Worm (Caenorhabditis elegans) whole organism, mixed stage, embryonic: ENCODE data around the gene ugt-37.

Experiments
- ces-1 ChIP-seq: fragments of 150-350 bp; optimal IDR thresholded peaks from 2 replicates; lab custom pipeline; 2014; ENCODE audit warnings: missing biosample characterization, missing genetic modification reagents, missing genetic modification characterization
- flh-1 ChIP-seq: fragments of 200-800 bp; sonication (Bioruptor generic); optimal IDR thresholded peaks from 2 replicates; lab custom pipeline; 2018; ENCODE audit warnings: mild to moderate bottlenecking, missing genetic modification characterization, moderate library complexity, missing compliant biosample characterization
- lin-13 ChIP-seq: fragments of 150-350 bp; optimal IDR thresholded peaks from 2 replicates; lab custom pipeline; 2014; ENCODE audit warnings: missing biosample characterization, missing genetic modification characterization
- lsy-2 ChIP-seq: fragments of 150-350 bp; optimal IDR thresholded peaks from 2 replicates; lab custom pipeline; 2014; ENCODE audit warnings: missing biosample characterization, missing genetic modification characterization
- mab-5 ChIP-seq: fragments of 150-350 bp; optimal IDR thresholded peaks from 2 replicates; lab custom pipeline; 2014; ENCODE audit warnings: missing biosample characterization, missing genetic modification characterization
- nhr-2 ChIP-seq: fragments of 150-350 bp; optimal IDR thresholded peaks from 2 replicates; lab custom pipeline; 2014; ENCODE audit warnings: missing biosample characterization, missing genetic modification characterization
- nhr-237 ChIP-seq: fragments of 150-350 bp; optimal IDR thresholded peaks from 2 replicates; lab custom pipeline; 2014; ENCODE audit warnings: missing biosample characterization, missing genetic modification characterization
- nhr-28 ChIP-seq: fragments of 150-350 bp; optimal IDR thresholded peaks from 2 replicates; lab custom pipeline; 2014; ENCODE audit warnings: missing biosample characterization, missing genetic modification characterization
- pha-4 ChIP-seq: fragments of 150-350 bp; optimal IDR thresholded peaks from 2 replicates; lab custom pipeline; 2018; ENCODE audit warnings: missing biosample characterization, missing genetic modification reagents, missing genetic modification characterization
- tbx-8 ChIP-seq: fragments of 200-800 bp; sonication (Bioruptor generic); optimal IDR thresholded peaks from 2 replicates; lab custom pipeline; 2018; ENCODE audit warnings: mild to moderate bottlenecking, missing genetic modification characterization, moderate library complexity, missing compliant biosample characterization
- unc-39 ChIP-seq: fragments of 150-350 bp; optimal IDR thresholded peaks from 2 replicates; lab custom pipeline; 2014; ENCODE audit warnings: missing biosample characterization, missing genetic modification characterization
- zip-8 ChIP-seq: fragments of 150-350 bp; optimal IDR thresholded peaks from 2 replicates; lab custom pipeline; 2014; ENCODE audit warnings: missing biosample characterization, missing genetic modification characterization

- no peak for TF ChIP-seq lsy-2
- no peak for TF ChIP-seq tbx-8 (GFP tag; lab: Kevin White, UChicago)
- no peak for TF ChIP-seq flh-1
- no peak for TF ChIP-seq nhr-2 (tag; lab: Kevin White, UChicago)
- no peak for TF ChIP-seq pha-4 (tag; lab: Kevin White, UChicago)
- TF ChIP-seq unc-39 = no peak
- TF ChIP-seq zip-8 (tag; lab: Kevin White, UChicago) = no peak
- no peak for TF ChIP-seq nhr-28 (tag; lab: Kevin White, UChicago)
- no peak for TF ChIP-seq ces-1 (GFP tag; lab: Kevin White, UChicago)
- no peak for TF ChIP-seq mab-5 (tag; lab: Kevin White, UChicago)
- TF ChIP-seq nhr-237 (tag; lab: Kevin White, UChicago) = no peak
- no peak for TF ChIP-seq lin-13 (tag; lab: Kevin White, UChicago)
Observed at ce11 chrV:7136859-7137258, 8.3 kb downstream of the ugt-37 start.
